Fruit fly (Drosophila melanogaster) whole organism, prepupa: Measurements from ENCODE around the gene CG31546.
A peak's percentile ranks its signal among the peaks of the same experiment; 100 is the strongest.

Experiments used
- CG10631 ChIP-seq: fragments of 200-800 bp; sonication (Bioruptor generic); optimal IDR thresholded peaks from 2 replicates; lab custom pipeline; 2016; ENCODE audit warnings: missing biosample characterization, missing genetic modification characterization
- CG10669 ChIP-seq: fragments of 200-800 bp; sonication (Bioruptor generic); optimal IDR thresholded peaks from 3 replicates; lab custom pipeline; 2018; ENCODE audit warnings: missing biosample characterization, mild to moderate bottlenecking, missing genetic modification characterization, moderate library complexity
- CG11294 ChIP-seq: fragments of 200-800 bp; sonication (Bioruptor generic); IDR thresholded peaks from 2 replicates; pipeline ENCODE4 v1.3.6; 2022; ENCODE audit warnings: missing biosample characterization, missing genetic modification characterization
- CG1621 ChIP-seq: fragments of 200-800 bp; sonication (Bioruptor generic); optimal IDR thresholded peaks from 3 replicates; lab custom pipeline; 2018; ENCODE audit warnings: missing biosample characterization, mild to moderate bottlenecking, missing genetic modification characterization
- CG16779 ChIP-seq: fragments of 200-800 bp; sonication (Bioruptor generic); optimal IDR thresholded peaks from 3 replicates; lab custom pipeline; 2017; ENCODE audit warnings: missing biosample characterization, mild to moderate bottlenecking, missing genetic modification characterization
- CG31627 ChIP-seq: fragments of 200-800 bp; sonication (Bioruptor generic); optimal IDR thresholded peaks from 3 replicates; lab custom pipeline; 2016; ENCODE audit warnings: missing biosample characterization, missing genetic modification characterization
- CG32006 ChIP-seq: fragments of 200-800 bp; sonication (Bioruptor generic); optimal IDR thresholded peaks from 3 replicates; lab custom pipeline; 2017; ENCODE audit warnings: missing biosample characterization, mild to moderate bottlenecking, missing genetic modification characterization
- CG34406 ChIP-seq: fragments of 200-800 bp; sonication (Bioruptor generic); optimal IDR thresholded peaks from 3 replicates; lab custom pipeline; 2016; ENCODE audit warnings: missing biosample characterization, missing genetic modification characterization
- CG3919 ChIP-seq: fragments of 200-800 bp; sonication (Bioruptor generic); optimal IDR thresholded peaks from 3 replicates; lab custom pipeline; 2016; ENCODE audit warnings: missing biosample characterization, missing genetic modification characterization
- CG4318 ChIP-seq: fragments of 200-800 bp; sonication (Bioruptor generic); optimal IDR thresholded peaks from 3 replicates; lab custom pipeline; 2017; ENCODE audit warnings: missing biosample characterization, mild to moderate bottlenecking, missing genetic modification characterization
- CG6163 ChIP-seq: fragments of 200-800 bp; sonication (Bioruptor generic); IDR thresholded peaks from 3 replicates; pipeline ENCODE4 v1.3.6; 2022; ENCODE audit warnings: missing biosample characterization, missing genetic modification characterization
- CG6276 ChIP-seq: fragments of 200-800 bp; sonication (Bioruptor generic); optimal IDR thresholded peaks from 2 replicates; lab custom pipeline; 2017; ENCODE audit warnings: missing biosample characterization, mild to moderate bottlenecking, missing genetic modification characterization
- CG6792 ChIP-seq: fragments of 200-800 bp; sonication (Bioruptor generic); optimal IDR thresholded peaks from 3 replicates; lab custom pipeline; 2016; ENCODE audit warnings: missing biosample characterization, missing genetic modification characterization
- CG6808 ChIP-seq: fragments of 200-800 bp; sonication (Bioruptor generic); optimal IDR thresholded peaks from 3 replicates; lab custom pipeline; 2017; ENCODE audit warnings: missing biosample characterization, missing genetic modification characterization, mild to moderate bottlenecking, moderate library complexity, missing genetic modification reagents
- CG7368 ChIP-seq: fragments of 200-800 bp; sonication (Bioruptor generic); optimal IDR thresholded peaks from 3 replicates; lab custom pipeline; 2016; ENCODE audit warnings: missing biosample characterization, missing genetic modification characterization
- CG8119 ChIP-seq: fragments of 200-800 bp; sonication (Bioruptor generic); IDR thresholded peaks from 3 replicates; pipeline ENCODE4 v1.3.6; 2022; ENCODE audit warnings: missing biosample characterization, missing genetic modification characterization
- CG8319 ChIP-seq: fragments of 200-800 bp; sonication (Bioruptor generic); optimal IDR thresholded peaks from 3 replicates; lab custom pipeline; 2016; ENCODE audit warnings: missing biosample characterization, missing genetic modification characterization
- CG8632 ChIP-seq: fragments of 200-800 bp; sonication (Bioruptor generic); optimal IDR thresholded peaks from 3 replicates; lab custom pipeline; 2016; ENCODE audit warnings: missing biosample characterization, missing genetic modification characterization
- CG9139 ChIP-seq: fragments of 200-800 bp; sonication (Bioruptor generic); optimal IDR thresholded peaks from 3 replicates; lab custom pipeline; 2017; ENCODE audit warnings: missing biosample characterization, mild to moderate bottlenecking, missing genetic modification characterization
- Eip75B ChIP-seq: fragments of 200-800 bp; sonication (Bioruptor generic); optimal IDR thresholded peaks from 3 replicates; lab custom pipeline; 2016; ENCODE audit warnings: missing biosample characterization, missing genetic modification characterization
- Eip93F ChIP-seq: fragments of 200-800 bp; sonication (Bioruptor generic); optimal IDR thresholded peaks from 2 replicates; lab custom pipeline; 2016; ENCODE audit warnings: missing biosample characterization, mild to moderate bottlenecking, missing genetic modification characterization
- Hr38 ChIP-seq: sonication (Bioruptor generic); optimal IDR thresholded peaks from 2 replicates; lab custom pipeline; 2016; ENCODE audit warnings: missing biosample characterization, missing genetic modification characterization
- Hr39 ChIP-seq: fragments of 200-800 bp; sonication (Bioruptor generic); optimal IDR thresholded peaks from 2 replicates; lab custom pipeline; 2016; ENCODE audit warnings: missing biosample characterization, missing genetic modification characterization
- Hr4 ChIP-seq: fragments of 200-800 bp; sonication (Bioruptor generic); optimal IDR thresholded peaks from 3 replicates; lab custom pipeline; 2016; ENCODE audit warnings: missing biosample characterization, missing genetic modification characterization
- Lpt ChIP-seq: fragments of 200-800 bp; sonication (Bioruptor generic); optimal IDR thresholded peaks from 3 replicates; lab custom pipeline; 2016; ENCODE audit warnings: missing biosample characterization, missing genetic modification characterization
- Met ChIP-seq: fragments of 200-800 bp; sonication (Bioruptor generic); optimal IDR thresholded peaks from 3 replicates; lab custom pipeline; 2016; ENCODE audit warnings: missing biosample characterization, missing genetic modification characterization
- OdsH ChIP-seq: fragments of 200-800 bp; sonication (Bioruptor generic); optimal IDR thresholded peaks from 3 replicates; lab custom pipeline; 2016; ENCODE audit warnings: missing biosample characterization, missing genetic modification characterization
- Sox14 ChIP-seq: fragments of 200-800 bp; sonication (Bioruptor generic); optimal IDR thresholded peaks from 3 replicates; lab custom pipeline; 2016; ENCODE audit warnings: missing biosample characterization, missing genetic modification characterization
- achi ChIP-seq: fragments of 200-800 bp; sonication (Bioruptor generic); optimal IDR thresholded peaks from 3 replicates; lab custom pipeline; 2016; ENCODE audit warnings: missing biosample characterization, missing genetic modification characterization
- cyc ChIP-seq: fragments of 200-800 bp; sonication (Bioruptor generic); optimal IDR thresholded peaks from 3 replicates; lab custom pipeline; 2016; ENCODE audit warnings: missing biosample characterization, missing genetic modification characterization
- dac ChIP-seq: fragments of 200-800 bp; sonication (Bioruptor generic); optimal IDR thresholded peaks from 2 replicates; lab custom pipeline; 2017; ENCODE audit warnings: missing biosample characterization, mild to moderate bottlenecking, missing genetic modification characterization
- dsx ChIP-seq: fragments of 200-800 bp; optimal IDR thresholded peaks from 3 replicates; lab custom pipeline; 2019; ENCODE audit warnings: missing biosample characterization, mild to moderate bottlenecking, missing genetic modification characterization, moderate library complexity; ENCODE audit not compliant: poor library complexity, severe bottlenecking
- eg ChIP-seq: fragments of 200-800 bp; sonication (Bioruptor generic); IDR thresholded peaks from 3 replicates; pipeline ENCODE4 v1.3.6; 2022; ENCODE audit warnings: missing biosample characterization, missing genetic modification characterization
- esn ChIP-seq: fragments of 200-800 bp; sonication (Bioruptor generic); optimal IDR thresholded peaks from 2 replicates; lab custom pipeline; 2016; ENCODE audit warnings: missing biosample characterization, mild to moderate bottlenecking, missing genetic modification characterization, moderate library complexity
- fd59A ChIP-seq: fragments of 200-800 bp; sonication (Bioruptor generic); optimal IDR thresholded peaks from 2 replicates; lab custom pipeline; 2017; ENCODE audit warnings: missing biosample characterization, mild to moderate bottlenecking, missing genetic modification characterization, missing genetic modification reagents
- fkh ChIP-seq: fragments of 200-800 bp; sonication (Bioruptor generic); optimal IDR thresholded peaks from 3 replicates; lab custom pipeline; 2017; ENCODE audit warnings: missing biosample characterization, mild to moderate bottlenecking, missing genetic modification characterization, moderate library complexity
- lz ChIP-seq: fragments of 200-800 bp; sonication (Bioruptor generic); optimal IDR thresholded peaks from 3 replicates; lab custom pipeline; 2016; ENCODE audit warnings: missing biosample characterization, missing genetic modification characterization
- net ChIP-seq: fragments of 200-800 bp; sonication (Bioruptor generic); optimal IDR thresholded peaks from 3 replicates; lab custom pipeline; 2016; ENCODE audit warnings: missing biosample characterization, missing genetic modification characterization
- spab ChIP-seq: fragments of 200-800 bp; sonication (Bioruptor generic); optimal IDR thresholded peaks from 2 replicates; lab custom pipeline; 2017; ENCODE audit warnings: missing biosample characterization, mild to moderate bottlenecking, missing genetic modification characterization, missing genetic modification reagents
- svp ChIP-seq: fragments of 200-800 bp; sonication (Bioruptor generic); peaks from one replicate; lab custom pipeline; 2016; ENCODE audit warnings: missing biosample characterization, missing genetic modification characterization

Gene CG31546

dm6 chr3R:5617923-5618623 is 17.4 kb downstream of the CG31546 start (continued):
- TF ChIP-seq CG16779 (tag; lab: Kevin White, UChicago): no peak
- no peak for TF ChIP-seq CG4318 (GFP tag; lab: Kevin White, UChicago)
- no peak for TF ChIP-seq CG8319 (GFP tag; lab: Kevin White, UChicago)
- TF ChIP-seq CG8632: peak; percentile 23
- TF ChIP-seq lz (GFP tag; lab: Kevin White, UChicago): peak; percentile 40
- TF ChIP-seq fd59A (GFP tag; lab: Kevin White, UChicago): no peak
- TF ChIP-seq Hr39 (GFP tag; lab: Kevin White, UChicago): peak; percentile 51
- TF ChIP-seq Met (GFP tag; lab: Kevin White, UChicago): peak; percentile 52
- no peak for TF ChIP-seq CG7368
- TF ChIP-seq CG6792 (GFP tag; lab: Kevin White, UChicago): peak; percentile 24
- TF ChIP-seq CG6276 (GFP tag; lab: Kevin White, UChicago): peak; percentile 34
- TF ChIP-seq CG34406 (GFP tag; lab: Kevin White, UChicago): peak; percentile 18
- peak; percentile 59; the same call in 2 of the 3 replicates for TF ChIP-seq CG8119 (GFP tag; lab: Robert Waterston, UW)
- TF ChIP-seq CG3919 (GFP tag; lab: Kevin White, UChicago): peak; percentile 57
- peak; percentile 68 for TF ChIP-seq CG32006
- TF ChIP-seq eg (GFP tag; lab: Robert Waterston, UW): peak; percentile 55; the same call in 1 of the 3 replicates

- TF ChIP-seq CG11294 (GFP tag; lab: Robert Waterston, UW) (no peak), Hr4 (GFP tag; lab: Kevin White, UChicago) (no peak), CG10669 (GFP tag; lab: Kevin White, UChicago) (no peak), CG9139 (GFP tag; lab: Kevin White, UChicago) (no peak), CG10631 (no peak), Eip93F (GFP tag; lab: Kevin White, UChicago) (no peak)
These were observed 19.9 kb downstream of the CG31546 start for dm6 chr3R:5615484-5615883.

- TF ChIP-seq cyc (peak; percentile 6), Lpt (GFP tag; lab: Kevin White, UChicago) (no peak), CG1621 (tag; lab: Kevin White, UChicago) (no peak), Eip93F (GFP tag; lab: Kevin White, UChicago) (no peak), fkh (GFP tag; lab: Kevin White, UChicago) (peak; percentile 86), dac (no peak), fd59A (GFP tag; lab: Kevin White, UChicago) (no peak), net (GFP tag; lab: Kevin White, UChicago) (no peak), CG31627 (GFP tag; lab: Kevin White, UChicago) (peak; percentile 32), Hr38 (no peak), Met (GFP tag; lab: Kevin White, UChicago) (peak; percentile 17), OdsH (GFP tag; lab: Kevin White, UChicago) (no peak), Eip75B (GFP tag; lab: Kevin White, UChicago) (peak; percentile 26), Sox14 (peak; percentile 55), CG6808 (no peak), dsx (GFP tag; lab: Kevin White, UChicago) (no peak), lz (GFP tag; lab: Kevin White, UChicago) (peak; percentile 29), CG3919 (GFP tag; lab: Kevin White, UChicago) (no peak), Hr39 (GFP tag; lab: Kevin White, UChicago) (peak; percentile 23), CG11294 (GFP tag; lab: Robert Waterston, UW) (no peak), esn (GFP tag; lab: Kevin White, UChicago) (peak; percentile 46), svp (GFP tag; lab: Kevin White, UChicago) (peak; percentile 65), achi (GFP tag; lab: Kevin White, UChicago) (peak; percentile 11), spab (GFP tag; lab: Kevin White, UChicago) (no peak), CG6163 (GFP tag; lab: Robert Waterston, UW) (no peak)
- TF ChIP-seq, all 60 proteins: peak for 11
These were observed 22.3 kb downstream of the CG31546 start, which contains the start of gene Atu for dm6 chr3R:5613114-5613443. Atu (plus strand) TSS chr3R:5613358.
